Fruit fly (Drosophila melanogaster): ENCODE measurements around the gene CkIIalpha-i1.

The CkIIalpha-i1 gene

dm6 chr3L:15826985-15827635 lies 10.3 kb downstream of the CkIIalpha-i1 start (continued):
- TF ChIP-seq tap (tag; optimal IDR thresholded peaks at IDR 0.05), result peak; percentile 69
- peak; percentile 6 for TF ChIP-seq NK7.1 (GFP tag; optimal IDR thresholded peaks at IDR 0.05)
- TF ChIP-seq Xrp1 (GFP tag; IDR thresholded peaks at IDR 0.05), result peak; percentile 14; the same call in 1 of the 2 replicates
- peak; percentile 62 for TF ChIP-seq CG15514 (GFP tag; optimal IDR thresholded peaks at IDR 0.05)
- TF ChIP-seq CG15011 (GFP tag; optimal IDR thresholded peaks at IDR 0.05), result peak; percentile 57
- TF ChIP-seq CG31365 (tag; optimal IDR thresholded peaks at IDR 0.05), result peak; percentile 50
- TF ChIP-seq exex (tag; optimal IDR thresholded peaks at IDR 0.05), result peak; percentile 55
- peak; percentile 61 for TF ChIP-seq CG17568 (GFP tag; optimal IDR thresholded peaks at IDR 0.05)
- TF ChIP-seq CG34224 (GFP tag; IDR thresholded peaks at IDR 0.05; ENCODE audit: partially characterized antibody), result 0 out of 3 replicates have a peak, but pooled peaks have one; percentile 47
- peak; percentile 62 for TF ChIP-seq ewg (GFP tag; optimal IDR thresholded peaks at IDR 0.05)
- peak; percentile 88 for TF ChIP-seq dmrt99B (tag; optimal IDR thresholded peaks at IDR 0.05)
- no peak for TF ChIP-seq corto (GFP tag; optimal IDR thresholded peaks at IDR 0.05)
- peak; percentile 54 for TF ChIP-seq maf-S (GFP tag; optimal IDR thresholded peaks at IDR 0.05)
- peak; percentile 30 for TF ChIP-seq CG8089 (GFP tag; optimal IDR thresholded peaks at IDR 0.05)
- no peak for TF ChIP-seq CG10565 (GFP tag; optimal IDR thresholded peaks at IDR 0.05)
- no peak for TF ChIP-seq Stat92E (GFP tag; optimal IDR thresholded peaks at IDR 0.05)
- TF ChIP-seq Dek (tag; optimal IDR thresholded peaks at IDR 0.05), result peak; percentile 76
- peak; percentile 3 for TF ChIP-seq CG1647 (GFP tag; optimal IDR thresholded peaks at IDR 0.05)
- peak; percentile 62; the same call in 2 of the 3 replicates for TF ChIP-seq CG34422 (GFP tag; IDR thresholded peaks at IDR 0.05)
- TF ChIP-seq tio (GFP tag; optimal IDR thresholded peaks at IDR 0.05), result peak; percentile 73
- TF ChIP-seq CG6272 (GFP tag; IDR thresholded peaks at IDR 0.05), result no peak
- TF ChIP-seq Side (GFP tag; optimal IDR thresholded peaks at IDR 0.05), result peak; percentile 35
- TF ChIP-seq D (optimal IDR thresholded peaks at IDR 0.05), result peak; percentile 47
- TF ChIP-seq D (GFP tag; optimal IDR thresholded peaks at IDR 0.05), result peak; percentile 73
- TF ChIP-seq NFAT (GFP tag; IDR thresholded peaks at IDR 0.05), result peak; percentile 78
- peak; percentile 84 for TF ChIP-seq odd (GFP tag; optimal IDR thresholded peaks at IDR 0.05)
- no peak for TF ChIP-seq CG17186 (GFP tag; optimal IDR thresholded peaks at IDR 0.05)
- peak; percentile 34 for TF ChIP-seq lbe (GFP tag; optimal IDR thresholded peaks at IDR 0.05)
- 0 out of 2 replicates have a peak, but pooled peaks have one; percentile 24 for TF ChIP-seq danr (GFP tag; IDR thresholded peaks at IDR 0.05)
- peak; percentile 88 for TF ChIP-seq CG6765 (GFP tag; optimal IDR thresholded peaks at IDR 0.05)
- TF ChIP-seq CG7987 (GFP tag; optimal IDR thresholded peaks at IDR 0.05), result no peak
- TF ChIP-seq CG14014 (GFP tag; IDR thresholded peaks at IDR 0.05), result peak; percentile 47
- TF ChIP-seq stc (GFP tag; IDR thresholded peaks at IDR 0.05), result peak; percentile 51; the same call in 1 of the 2 replicates
- peak; percentile 59 for TF ChIP-seq CG8359 (GFP tag; optimal IDR thresholded peaks at IDR 0.05; ENCODE audit: borderline replicate concordance)
- TF ChIP-seq CG7839 (tag; optimal IDR thresholded peaks at IDR 0.05), result peak; percentile 85
- peak; percentile 92 for TF ChIP-seq Sox100B (GFP tag; optimal IDR thresholded peaks at IDR 0.05)
- TF ChIP-seq Asciz (GFP tag; optimal IDR thresholded peaks at IDR 0.05), result peak; percentile 71
- peak; percentile 89 for TF ChIP-seq CG8924 (tag; optimal IDR thresholded peaks at IDR 0.05)
- peak; percentile 45 for TF ChIP-seq gcm2 (GFP tag; optimal IDR thresholded peaks at IDR 0.05)
- no peak for TF ChIP-seq dan (GFP tag; IDR thresholded peaks at IDR 0.05)
- TF ChIP-seq CG10267 (tag; optimal IDR thresholded peaks at IDR 0.05), result peak; percentile 66
- TF ChIP-seq CoRest (tag; optimal IDR thresholded peaks at IDR 0.05), result peak; percentile 90
- peak; percentile 40 for TF ChIP-seq YL-1 (GFP tag; optimal IDR thresholded peaks at IDR 0.05)
- peak; percentile 66 for TF ChIP-seq Deaf1 (tag; optimal IDR thresholded peaks at IDR 0.05)
- no peak for TF ChIP-seq Trl (optimal IDR thresholded peaks at IDR 0.05)
- peak; percentile 51 for TF ChIP-seq Trl (GFP tag; optimal IDR thresholded peaks at IDR 0.05)
- peak; percentile 53 for TF ChIP-seq gsb (GFP tag; IDR thresholded peaks at IDR 0.05)
- TF ChIP-seq Fer1 (GFP tag; optimal IDR thresholded peaks at IDR 0.05), result peak; percentile 93
- TF ChIP-seq Hr3 (GFP tag; optimal IDR thresholded peaks at IDR 0.05), result peak; percentile 62
